Worm (Caenorhabditis elegans) whole organism, L4 larva: ENCODE results near the gene skih-2.
A peak's percentile ranks its signal among the peaks of the same experiment; 100 is the strongest.

Experiments used
- F37D6.2 ChIP-seq: sonication (generic microtip); optimal IDR thresholded peaks from 2 replicates; lab custom pipeline; 2016; ENCODE audit warnings: mild to moderate bottlenecking, missing genetic modification characterization, missing compliant biosample characterization
- F44E2.7 ChIP-seq: fragments of 200-800 bp; sonication (Bioruptor generic); IDR thresholded peaks from 2 replicates; pipeline ENCODE4 v2.1.2; 2022; ENCODE audit warnings: missing genetic modification characterization, missing compliant biosample characterization
- T26A8.4 ChIP-seq: fragments of 200-800 bp; sonication (Bioruptor generic); IDR thresholded peaks from 2 replicates; pipeline ENCODE4 v1.3.6; 2022; ENCODE audit warnings: missing genetic modification characterization, missing compliant biosample characterization
- Y105C5A.15 ChIP-seq: fragments of 200-800 bp; sonication (Bioruptor generic); IDR thresholded peaks from 2 replicates; pipeline ENCODE4 v1.3.6; 2022; ENCODE audit warnings: missing genetic modification characterization, missing compliant biosample characterization
- Y75B8A.6 ChIP-seq: fragments of 200-800 bp; sonication (Bioruptor generic); IDR thresholded peaks from 2 replicates; pipeline ENCODE4 v1.3.6; 2022; ENCODE audit warnings: missing genetic modification reagents, missing genetic modification characterization, missing compliant biosample characterization
- ZK337.2 ChIP-seq: fragments of 200-800 bp; sonication (Bioruptor generic); IDR thresholded peaks from 2 replicates; pipeline ENCODE4 v1.3.6; 2022; ENCODE audit warnings: missing genetic modification reagents, missing genetic modification characterization, missing compliant biosample characterization
- ZK546.5 ChIP-seq, 2 experiments: sonication (generic microtip); optimal IDR thresholded peaks; 2 replicates each; lab custom pipeline; 2017; ENCODE audit warnings: missing biosample characterization in 2 of 2, missing genetic modification characterization in 2 of 2
- aha-1 ChIP-seq: fragments of 150-350 bp; peaks from one replicate; lab custom pipeline; 2014; ENCODE audit warnings: missing biosample characterization, missing genetic modification characterization
- ceh-28 ChIP-seq: fragments of 150-350 bp; optimal IDR thresholded peaks from 2 replicates; lab custom pipeline; 2014; ENCODE audit warnings: missing biosample characterization, missing genetic modification reagents, missing genetic modification characterization
- ceh-62 ChIP-seq: sonication (generic microtip); optimal IDR thresholded peaks from 2 replicates; lab custom pipeline; 2017; ENCODE audit warnings: missing biosample characterization, missing genetic modification characterization
- ceh-82 ChIP-seq: sonication (generic microtip); optimal IDR thresholded peaks from 2 replicates; lab custom pipeline; 2017; ENCODE audit warnings: missing biosample characterization, missing genetic modification characterization
- daf-19 ChIP-seq: fragments of 200-800 bp; sonication (Bioruptor generic); conservative IDR thresholded peaks from 2 replicates; pipeline ENCODE4 v1.3.6; 2022; ENCODE audit warnings: missing genetic modification characterization, missing compliant biosample characterization
- hlh-11 ChIP-seq: fragments of 200-800 bp; sonication (Bioruptor generic); optimal IDR thresholded peaks from 2 replicates; lab custom pipeline; 2018; ENCODE audit warnings: mild to moderate bottlenecking, missing genetic modification characterization, missing compliant biosample characterization
- hlh-30 ChIP-seq: sonication (generic microtip); optimal IDR thresholded peaks from 2 replicates; lab custom pipeline; 2017; ENCODE audit warnings: antibody characterized with exemption, mild to moderate bottlenecking, missing genetic modification characterization, missing compliant biosample characterization; ENCODE audit not compliant: insufficient read depth
- lim-7 ChIP-seq: fragments of 200-800 bp; sonication (Bioruptor generic); IDR thresholded peaks from 2 replicates; pipeline ENCODE4 v1.3.6; 2022; ENCODE audit warnings: missing genetic modification characterization, missing compliant biosample characterization
- lin-1 ChIP-seq: fragments of 200-800 bp; sonication (Bioruptor generic); IDR thresholded peaks from 2 replicates; pipeline ENCODE4 v1.3.6; 2022; ENCODE audit warnings: missing genetic modification reagents, missing genetic modification characterization, missing compliant biosample characterization
- lin-13 ChIP-seq: fragments of 150-350 bp; optimal IDR thresholded peaks from 2 replicates; lab custom pipeline; 2014; ENCODE audit warnings: missing biosample characterization, missing genetic modification reagents, missing genetic modification characterization
- lin-29 ChIP-seq: fragments of 200-800 bp; sonication (Bioruptor generic); IDR thresholded peaks from 2 replicates; pipeline ENCODE4 v1.3.6; 2022; ENCODE audit warnings: missing genetic modification reagents, missing genetic modification characterization, missing compliant biosample characterization
- lsy-2 ChIP-seq, 2 experiments: fragments of 150-350 bp in 1 of 2; sonication (generic microtip) in 1 of 2; optimal IDR thresholded peaks; 2 replicates each; lab custom pipeline; 2014 to 2017; ENCODE audit warnings: missing biosample characterization in 2 of 2, missing genetic modification characterization in 2 of 2
- madf-9 ChIP-seq: fragments of 200-800 bp; sonication (Bioruptor generic); conservative IDR thresholded peaks from 2 replicates; pipeline ENCODE4 v1.3.6; 2022; ENCODE audit warnings: missing genetic modification reagents, missing genetic modification characterization, missing compliant biosample characterization
- mdl-1 ChIP-seq, 2 experiments: fragments of 150-350 bp in 1 of 2; sonication (generic microtip) in 1 of 2; optimal IDR thresholded peaks; 2 replicates each; lab custom pipeline; 2014 to 2017; ENCODE audit warnings: missing biosample characterization in 2 of 2, missing genetic modification characterization in 2 of 2
- mdt-29 ChIP-seq: fragments of 200-800 bp; sonication (Bioruptor generic); IDR thresholded peaks from 2 replicates; pipeline ENCODE4 v1.3.6; 2022; ENCODE audit warnings: missing genetic modification reagents, missing genetic modification characterization, missing compliant biosample characterization
- nhr-11 ChIP-seq: fragments of 150-350 bp; optimal IDR thresholded peaks from 2 replicates; lab custom pipeline; 2014; ENCODE audit warnings: missing biosample characterization, missing genetic modification characterization
- nhr-111 ChIP-seq: fragments of 200-800 bp; sonication (Bioruptor generic); optimal IDR thresholded peaks from 2 replicates; lab custom pipeline; 2018; ENCODE audit warnings: mild to moderate bottlenecking, missing genetic modification characterization, missing compliant biosample characterization
- nhr-25 ChIP-seq: sonication (generic microtip); optimal IDR thresholded peaks from 2 replicates; lab custom pipeline; 2017; ENCODE audit warnings: missing genetic modification characterization, mild to moderate bottlenecking, missing compliant biosample characterization, antibody characterized with exemption, moderate library complexity, borderline replicate concordance; ENCODE audit not compliant: insufficient read depth
- nhr-28 ChIP-seq: fragments of 150-350 bp; optimal IDR thresholded peaks from 2 replicates; lab custom pipeline; 2014; ENCODE audit warnings: missing biosample characterization, missing genetic modification characterization
- pha-4 ChIP-seq, 2 experiments: fragments of 150-350 bp in 1 of 2; fragments of 200-800 bp in 1 of 2; sonication (Bioruptor generic) in 1 of 2; IDR thresholded peaks in 1 of 2; optimal IDR thresholded peaks in 1 of 2; 2 replicates each; pipeline versions ENCODE4 v1.3.6 to Lab custom; 2014 to 2022; ENCODE audit warnings: missing genetic modification characterization in 2 of 2, missing genetic modification reagents in 2 of 2, missing biosample characterization in 1 of 2, missing compliant biosample characterization in 1 of 2
- rbr-2 ChIP-seq: sonication (generic microtip); optimal IDR thresholded peaks from 2 replicates; lab custom pipeline; 2016; ENCODE audit warnings: missing genotype, missing genetic modification characterization, missing compliant biosample characterization
- set-16 ChIP-seq: fragments of 200-800 bp; sonication (Bioruptor generic); IDR thresholded peaks from 2 replicates; pipeline ENCODE4 v1.3.6; 2022; ENCODE audit warnings: missing genetic modification reagents, missing genetic modification characterization, missing compliant biosample characterization
- spr-1 ChIP-seq: sonication (generic microtip); optimal IDR thresholded peaks from 2 replicates; lab custom pipeline; 2016; ENCODE audit warnings: mild to moderate bottlenecking, missing genetic modification characterization, missing compliant biosample characterization
- tag-97 ChIP-seq: fragments of 200-800 bp; sonication (Bioruptor generic); IDR thresholded peaks from 2 replicates; pipeline ENCODE4 v1.3.6; 2022; ENCODE audit warnings: missing genetic modification characterization, missing compliant biosample characterization
- tra-1 ChIP-seq: fragments of 200-800 bp; sonication (Bioruptor generic); IDR thresholded peaks from 2 replicates; pipeline ENCODE4 v1.3.6; 2022; ENCODE audit warnings: missing genetic modification reagents, missing genetic modification characterization, missing compliant biosample characterization
- unc-130 ChIP-seq: sonication (generic microtip); optimal IDR thresholded peaks from 2 replicates; lab custom pipeline; 2016; ENCODE audit warnings: missing genetic modification reagents, missing genetic modification characterization, missing compliant biosample characterization
- unc-62 ChIP-seq, 3 experiments: fragments of 150-350 bp in 1 of 3; sonication (generic microtip); optimal IDR thresholded peaks in 2 of 3; peaks in 1 of 3; 1 replicate in 1 of 3; 2 replicates in 2 of 3; lab custom pipeline; 2014 to 2017; ENCODE audit warnings: missing biosample characterization in 3 of 3, missing genetic modification characterization in 3 of 3, missing genetic modification reagents in 3 of 3, missing genotype in 1 of 3
- zag-1 ChIP-seq: fragments of 150-350 bp; optimal IDR thresholded peaks from 2 replicates; lab custom pipeline; 2014; ENCODE audit warnings: missing biosample characterization, missing genetic modification characterization
- zfp-3 ChIP-seq: fragments of 200-800 bp; sonication (Bioruptor generic); conservative IDR thresholded peaks from 2 replicates; pipeline ENCODE4 v1.3.6; 2022; ENCODE audit warnings: missing genetic modification reagents, missing genetic modification characterization, missing compliant biosample characterization
- zip-11 ChIP-seq: fragments of 200-800 bp; sonication (Bioruptor generic); IDR thresholded peaks from 2 replicates; pipeline ENCODE4 v1.3.6; 2022; ENCODE audit warnings: missing genetic modification characterization, missing compliant biosample characterization

Gene skih-2

ce11 chrIV:11174772-11175171, 32.6 kb upstream of the skih-2 start:
- TF ChIP-seq ceh-28 (tag; lab: Kevin White, UChicago) (no peak), rbr-2 (tag; lab: Kevin White, UChicago) (no peak), lin-13 (GFP tag; lab: Kevin White, UChicago) (no peak), spr-1 (tag; lab: Kevin White, UChicago) (no peak), nhr-11 (tag; lab: Kevin White, UChicago) (no peak), F37D6.2 (tag; lab: Kevin White, UChicago) (no peak), nhr-28 (tag; lab: Kevin White, UChicago) (peak; percentile 45)

ce11 chrIV:11169652-11170051, 27.5 kb upstream of the skih-2 start, which contains the start of gene nhr-67:
TSS of gene nhr-67 (plus strand) at chrIV:11169748.
- TF ChIP-seq lin-13 (GFP tag; lab: Kevin White, UChicago) (no peak), aha-1 (tag; lab: Kevin White, UChicago) (peak; percentile 98), nhr-111 (no peak), ZK546.5 (tag; optimal IDR thresholded peaks at IDR 0.05; lab: Kevin White, UChicago) (no peak), hlh-11 (tag; lab: Kevin White, UChicago) (no peak), madf-9 (no peak), unc-62 (GFP tag; optimal IDR thresholded peaks at IDR 0.05 in 1 of 2; lab: Kevin White, UChicago) (peak in 1 of 2 experiments; percentile 43), unc-62 (tag; optimal IDR thresholded peaks at IDR 0.05; lab: Kevin White, UChicago) (no peak)

- TF ChIP-seq mdt-29, result no peak
- no peak for TF ChIP-seq pha-4 (GFP tag; IDR thresholded peaks at IDR 0.05; lab: Robert Waterston, UW)
- TF ChIP-seq pha-4 (tag; optimal IDR thresholded peaks at IDR 0.05; lab: Kevin White, UChicago), result no peak
- TF ChIP-seq set-16 (GFP tag; lab: Robert Waterston, UW), result no peak
- no peak for TF ChIP-seq daf-19 (GFP tag; lab: Robert Waterston, UW)
- no peak for TF ChIP-seq aha-1 (tag; lab: Kevin White, UChicago)
- TF ChIP-seq spr-1 (tag; lab: Kevin White, UChicago), result no peak
- no peak for TF ChIP-seq unc-62 (GFP tag; optimal IDR thresholded peaks at IDR 0.05 in 1 of 2; lab: Kevin White, UChicago)
- no peak for TF ChIP-seq unc-62 (tag; optimal IDR thresholded peaks at IDR 0.05; lab: Kevin White, UChicago)
- TF ChIP-seq lsy-2 (tag; optimal IDR thresholded peaks at IDR 0.05; lab: Kevin White, UChicago), result no peak
- TF ChIP-seq lim-7 (GFP tag; lab: Robert Waterston, UW), result no peak
- TF ChIP-seq zag-1 (tag; lab: Kevin White, UChicago), result no peak
- TF ChIP-seq ZK337.2 (GFP tag; lab: Robert Waterston, UW), result no peak
- TF ChIP-seq zfp-3 (GFP tag; lab: Robert Waterston, UW), result no peak
- no peak for TF ChIP-seq hlh-30
Observed at ce11 chrIV:11164831-11165230, 22.7 kb upstream of the skih-2 start, which contains the start of gene C08F8.6. TSS of gene C08F8.6 (minus strand) at chrIV:11164931.

ce11 chrIV:11162451-11162850, 20.3 kb upstream of the skih-2 start, which contains the start of gene fbxb-9:
TSS of gene fbxb-9 (minus strand) at chrIV:11162551.
- no peak for TF ChIP-seq Y105C5A.15 (GFP tag; lab: Robert Waterston, UW)
- TF ChIP-seq F44E2.7, result no peak
- TF ChIP-seq Y75B8A.6 (GFP tag; lab: Robert Waterston, UW), result no peak
- no peak for TF ChIP-seq tag-97 (GFP tag; lab: Robert Waterston, UW)
- no peak for TF ChIP-seq tra-1 (GFP tag; lab: Robert Waterston, UW)
- TF ChIP-seq ceh-82 (tag; lab: Kevin White, UChicago), result no peak
- TF ChIP-seq lin-1 (GFP tag; lab: Robert Waterston, UW), result no peak
- no peak for TF ChIP-seq unc-130 (GFP tag; lab: Kevin White, UChicago)
- no peak for TF ChIP-seq zip-11
- TF ChIP-seq F37D6.2 (tag; lab: Kevin White, UChicago), result no peak
- no peak for TF ChIP-seq mdl-1 (tag; optimal IDR thresholded peaks at IDR 0.05; lab: Kevin White, UChicago)
- TF ChIP-seq nhr-25 (tag; lab: Kevin White, UChicago), result no peak
- TF ChIP-seq lin-29, result no peak
- no peak for TF ChIP-seq ceh-62 (tag; lab: Kevin White, UChicago)
- TF ChIP-seq T26A8.4 (GFP tag; lab: Robert Waterston, UW), result no peak
